Worm (Caenorhabditis elegans): ENCODE results near the gene C05G5.5.

- TF ChIP-seq snpc-4 (GFP tag; optimal IDR thresholded peaks at IDR 0.05) = no peak
- no peak for TF ChIP-seq snpc-4 (tag; optimal IDR thresholded peaks at IDR 0.05)
- TF ChIP-seq him-1 (tag; optimal IDR thresholded peaks at IDR 0.05) = no peak
- TF ChIP-seq hmg-20 (GFP tag; IDR thresholded peaks at IDR 0.05) = no peak
- no peak for TF ChIP-seq F57C9.4 (tag; optimal IDR thresholded peaks at IDR 0.05)
- TF ChIP-seq F22D6.2 (tag; optimal IDR thresholded peaks at IDR 0.05) = no peak
These were observed 51.3 kb downstream of the C05G5.5 start for ce11 chrX:14709591-14709990.
